Worm (Caenorhabditis elegans) whole organism, L4/young adult: ENCODE results near the gene egal-1.

Source experiments
- W03F9.2 ChIP-seq: fragments of 150-350 bp; optimal IDR thresholded peaks from 2 replicates; lab custom pipeline; 2014; ENCODE audit warnings: missing biosample characterization, missing genetic modification characterization
- dao-5 ChIP-seq: sonication (generic microtip); optimal IDR thresholded peaks from 2 replicates; lab custom pipeline; 2016; ENCODE audit warnings: missing genotype, missing genetic modification characterization, moderate library complexity, missing compliant biosample characterization
- him-1 ChIP-seq: sonication (generic microtip); optimal IDR thresholded peaks from 2 replicates; lab custom pipeline; 2016; ENCODE audit warnings: missing genotype, missing genetic modification reagents, missing genetic modification characterization, missing compliant biosample characterization

egal-1 gene

DNA sequence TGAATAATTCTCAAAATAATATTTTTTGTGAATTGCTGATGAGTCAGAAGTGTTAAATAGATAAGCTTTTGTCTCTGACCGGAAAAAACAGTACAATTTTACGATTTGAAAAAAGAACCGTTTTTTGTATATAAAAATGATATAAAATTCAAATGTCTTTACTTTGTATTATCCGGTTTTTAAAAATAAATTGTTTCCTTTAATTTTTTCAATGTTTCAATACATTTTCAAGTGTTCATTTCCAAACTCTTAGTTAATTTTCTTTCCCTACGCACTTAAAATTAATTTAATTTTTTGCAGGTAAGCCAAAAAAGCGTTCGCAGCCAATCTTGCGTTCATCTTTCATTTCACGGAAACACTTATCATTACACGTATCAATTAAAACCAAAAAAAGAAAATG lies at the start of gene egal-1:
Gene egal-1 (plus strand): TSS at position 301 of the 400 bp plus-strand sequence.
- no peak for TF ChIP-seq him-1 (tag; lab: Kevin White, UChicago)
- no peak for TF ChIP-seq W03F9.2 (tag; lab: Kevin White, UChicago)
- TF ChIP-seq dao-5 (tag; lab: Kevin White, UChicago) = no peak

DNA sequence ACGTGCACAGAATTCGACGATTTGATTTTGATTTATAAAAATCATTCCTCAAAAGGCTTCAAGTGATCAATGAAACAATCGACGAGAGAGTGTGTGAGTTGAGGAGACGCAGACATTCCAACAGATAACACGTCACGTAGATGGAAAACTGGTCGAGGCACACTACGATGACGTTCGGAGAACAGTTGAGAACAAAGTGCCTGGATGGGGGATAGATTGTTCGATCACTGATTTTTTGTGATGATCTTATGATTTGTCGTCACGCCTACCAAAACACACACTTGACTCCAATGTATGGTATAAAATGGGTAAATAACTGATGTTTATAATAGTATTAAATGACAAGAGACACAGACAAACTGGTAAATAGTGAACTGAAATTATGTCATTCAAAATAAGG lies 46.3 kb upstream of the egal-1 start:
- TF ChIP-seq dao-5 (tag; lab: Kevin White, UChicago) (no peak), W03F9.2 (tag; lab: Kevin White, UChicago) (no peak), him-1 (tag; lab: Kevin White, UChicago) (no peak)

DNA sequence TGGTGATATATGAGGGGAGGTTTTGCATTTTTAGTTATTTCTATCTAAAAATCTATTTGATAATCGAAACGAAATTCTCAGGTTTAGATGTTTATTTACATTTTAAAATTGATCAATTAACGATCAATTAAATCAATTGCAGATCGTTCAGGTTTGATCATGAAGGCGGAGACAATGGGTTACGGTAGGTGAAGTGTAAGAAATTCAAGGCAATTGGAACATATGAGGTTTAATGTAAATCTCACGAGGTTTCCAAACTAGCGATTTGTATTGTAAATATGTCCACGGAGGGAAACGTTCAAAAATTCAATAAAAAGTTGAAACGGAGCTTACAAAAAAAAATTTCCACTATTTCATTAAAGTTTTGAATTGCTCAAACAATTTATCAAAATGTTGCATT lies 45.1 kb upstream of the egal-1 start:
- no peak for TF ChIP-seq dao-5 (tag; lab: Kevin White, UChicago)
- TF ChIP-seq him-1 (tag; lab: Kevin White, UChicago) = no peak

DNA sequence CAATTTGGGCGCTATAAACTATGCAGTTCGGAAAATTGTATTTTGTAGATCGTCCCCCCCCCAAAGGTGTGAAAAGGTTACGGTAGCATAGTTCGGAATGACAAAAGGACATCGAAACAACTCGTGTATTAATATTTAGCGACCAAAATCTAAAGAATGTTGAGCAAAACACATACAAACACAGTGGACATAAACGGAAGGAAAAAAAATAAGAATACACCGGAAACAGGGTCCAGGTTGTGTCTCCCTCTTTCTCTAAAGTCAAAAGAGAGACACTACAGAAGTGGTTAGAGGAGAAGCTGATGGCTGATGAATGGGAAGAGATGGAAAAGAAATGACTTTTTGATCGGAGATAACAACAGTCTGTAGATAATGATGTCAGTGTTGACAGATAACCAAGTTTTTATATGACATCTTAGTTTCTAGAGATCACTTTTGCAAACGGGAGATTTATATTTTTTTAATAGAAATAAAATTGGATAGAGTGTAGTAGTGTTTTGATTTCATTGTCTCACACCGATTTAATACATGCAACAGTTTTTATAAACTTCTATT lies 44.3 kb upstream of the egal-1 start:
- TF ChIP-seq him-1 (tag; lab: Kevin White, UChicago) (no peak), dao-5 (tag; lab: Kevin White, UChicago) (no peak), W03F9.2 (tag; lab: Kevin White, UChicago) (no peak)

DNA sequence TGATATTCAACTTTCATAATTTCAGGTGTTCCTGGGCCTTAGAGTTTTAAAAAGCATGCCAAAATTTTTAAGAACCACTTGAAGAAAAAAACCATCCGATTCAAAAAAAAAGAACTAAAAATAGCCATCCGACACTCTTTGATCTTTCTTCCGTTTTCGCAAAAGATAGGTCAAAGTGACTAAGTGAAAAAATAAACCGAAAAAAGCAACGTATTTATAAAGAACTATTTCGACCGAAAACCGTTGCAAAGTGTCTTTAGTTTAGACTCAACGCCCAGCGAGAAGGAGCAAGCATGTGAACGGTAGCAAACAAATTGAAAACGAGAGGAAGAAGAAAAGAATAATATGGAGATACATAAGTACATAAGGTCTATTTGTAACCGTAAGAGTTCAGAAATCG lies 40.9 kb upstream of the egal-1 start:
- TF ChIP-seq W03F9.2 (tag; lab: Kevin White, UChicago) (no peak), him-1 (tag; lab: Kevin White, UChicago) (no peak), dao-5 (tag; lab: Kevin White, UChicago) (no peak)

DNA sequence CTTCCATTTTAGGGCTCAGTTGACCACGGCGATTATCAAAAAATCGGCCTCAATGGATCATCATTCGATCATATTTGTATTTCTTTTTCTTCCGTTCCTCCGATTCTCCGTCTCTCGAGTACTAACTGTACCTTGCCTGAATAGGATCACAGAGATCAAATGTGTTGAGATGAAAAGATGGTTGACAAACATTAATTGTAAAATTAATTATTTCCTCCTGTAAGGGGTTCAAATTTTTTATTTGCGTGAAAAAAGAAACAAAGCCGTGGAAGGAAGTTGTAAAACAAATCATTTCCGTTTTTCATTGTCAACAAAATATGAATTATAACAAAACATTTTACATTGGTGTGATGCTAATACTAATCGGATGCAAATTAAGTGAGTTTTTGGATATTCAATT lies 33.6 kb upstream of the egal-1 start, which contains the start of gene C31H1.2:
Gene C31H1.2 (plus strand): TSS at position 301 of the 400 bp plus-strand sequence.
- TF ChIP-seq dao-5 (tag; lab: Kevin White, UChicago) (no peak), him-1 (tag; lab: Kevin White, UChicago) (no peak), W03F9.2 (tag; lab: Kevin White, UChicago) (no peak)

DNA sequence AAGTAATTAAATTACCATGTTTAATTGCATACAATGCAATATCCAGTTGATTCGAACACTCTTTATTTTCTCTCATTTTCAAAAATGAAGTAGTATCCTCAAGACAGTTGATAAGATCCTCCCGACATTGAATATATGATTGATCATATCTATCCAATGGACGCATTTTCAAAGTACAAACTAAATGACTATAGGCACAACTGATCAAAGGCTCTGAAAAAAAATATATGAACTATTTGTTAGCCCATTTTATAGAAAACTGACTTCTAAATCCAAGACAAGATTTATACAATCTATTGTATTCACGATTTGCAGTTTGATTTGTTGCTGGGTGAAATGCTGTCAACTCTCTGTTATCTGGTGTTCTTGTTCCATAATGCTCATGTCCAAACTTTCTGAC lies 29.1 kb upstream of the egal-1 start:
- TF ChIP-seq dao-5 (tag; lab: Kevin White, UChicago) = no peak
- TF ChIP-seq him-1 (tag; lab: Kevin White, UChicago) = no peak
- TF ChIP-seq W03F9.2 (tag; lab: Kevin White, UChicago) = no peak

DNA sequence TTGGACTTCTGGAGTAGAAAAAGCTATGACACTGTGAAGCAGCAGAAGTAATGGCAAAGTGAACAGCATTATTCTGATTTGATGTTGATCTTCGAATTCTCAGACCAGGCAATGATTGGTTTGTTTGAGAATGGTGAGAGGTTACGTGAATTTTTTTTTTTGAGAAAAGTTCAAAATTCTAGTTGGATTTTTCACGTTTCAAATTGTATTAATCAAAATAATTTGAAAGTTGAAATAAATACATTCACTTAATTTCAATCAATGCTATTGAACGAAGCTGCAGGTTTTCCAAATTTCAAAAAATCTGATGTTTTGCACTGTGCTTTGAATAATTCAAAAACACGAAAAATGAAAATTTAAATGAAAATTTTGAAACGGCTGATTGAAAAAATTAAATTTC lies 27.9 kb upstream of the egal-1 start, which contains the start of gene C31H1.5:
Gene C31H1.5 (minus strand): TSS at position 101 of the 400 bp plus-strand sequence.
- TF ChIP-seq him-1 (tag; lab: Kevin White, UChicago) (no peak), W03F9.2 (tag; lab: Kevin White, UChicago) (no peak), dao-5 (tag; lab: Kevin White, UChicago) (no peak)

DNA sequence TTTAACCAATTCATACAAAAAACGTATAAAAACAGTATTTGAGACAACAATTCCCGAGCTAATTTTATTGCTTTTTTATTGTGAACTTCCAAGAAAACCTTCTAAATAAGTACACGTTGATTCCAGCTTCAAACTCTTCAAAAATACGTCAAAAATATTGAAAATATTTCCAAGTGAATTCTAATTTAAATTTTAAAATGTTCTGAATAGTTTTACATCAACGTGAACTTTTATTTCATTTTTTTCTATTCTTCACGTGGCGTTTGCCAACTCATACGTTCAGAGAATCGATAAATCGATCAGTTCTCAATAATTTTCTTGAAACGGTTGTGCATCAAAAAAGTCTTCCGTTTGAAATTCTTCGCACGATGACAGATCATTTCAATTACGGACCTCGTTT lies 27.4 kb upstream of the egal-1 start, which contains the start of gene C31H1.1:
Gene C31H1.1 (plus strand): TSS at position 301 of the 400 bp plus-strand sequence.
- TF ChIP-seq dao-5 (tag; lab: Kevin White, UChicago) (no peak), him-1 (tag; lab: Kevin White, UChicago) (no peak), W03F9.2 (tag; lab: Kevin White, UChicago) (no peak)

DNA sequence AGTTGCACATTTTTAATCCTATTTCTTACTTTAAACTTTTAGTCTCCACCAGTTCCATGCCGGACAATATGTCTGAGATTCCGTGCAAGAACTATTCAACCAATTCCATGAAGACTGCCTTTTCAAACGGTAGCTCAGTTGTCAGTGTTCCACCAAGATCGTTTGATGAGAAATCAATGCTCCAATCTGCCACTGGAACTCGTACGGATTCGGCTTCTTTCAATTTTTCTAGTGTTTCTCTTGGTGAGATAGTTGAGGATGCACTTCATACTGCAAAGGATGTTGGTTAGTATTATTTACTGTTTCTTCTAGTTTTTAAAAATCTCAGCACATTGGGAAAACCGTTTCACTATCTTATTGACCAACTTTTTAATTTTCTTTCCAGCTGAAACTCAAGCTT lies 25.0 kb upstream of the egal-1 start:
- TF ChIP-seq dao-5 (tag; lab: Kevin White, UChicago) = no peak
- no peak for TF ChIP-seq W03F9.2 (tag; lab: Kevin White, UChicago)
- TF ChIP-seq him-1 (tag; lab: Kevin White, UChicago) = no peak

DNA sequence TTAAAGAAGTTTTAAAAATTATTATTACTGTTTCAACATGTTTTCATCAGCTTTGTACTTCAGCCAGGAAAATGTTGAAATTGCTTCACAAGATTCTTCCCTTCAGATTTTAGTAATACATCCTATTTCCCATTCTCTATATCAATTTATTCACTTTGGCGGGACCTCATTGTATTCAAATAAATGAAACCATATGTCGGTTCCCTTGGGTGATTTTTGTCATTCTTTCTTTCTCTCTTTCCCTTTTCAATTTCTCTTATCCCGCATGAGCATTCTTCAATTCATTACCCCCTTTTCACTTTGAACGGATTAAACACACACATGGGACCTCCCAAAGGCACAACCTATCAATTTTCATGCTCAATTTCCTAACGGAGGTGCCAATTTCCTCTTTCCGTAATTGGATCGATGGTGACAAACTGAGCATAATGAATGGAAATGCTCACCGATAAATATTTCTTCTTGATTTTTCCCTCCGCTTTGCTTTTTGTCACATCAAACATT lies 21.0 kb upstream of the egal-1 start:
- TF ChIP-seq W03F9.2 (tag; lab: Kevin White, UChicago) (no peak), dao-5 (tag; lab: Kevin White, UChicago) (no peak), him-1 (tag; lab: Kevin White, UChicago) (no peak)

DNA sequence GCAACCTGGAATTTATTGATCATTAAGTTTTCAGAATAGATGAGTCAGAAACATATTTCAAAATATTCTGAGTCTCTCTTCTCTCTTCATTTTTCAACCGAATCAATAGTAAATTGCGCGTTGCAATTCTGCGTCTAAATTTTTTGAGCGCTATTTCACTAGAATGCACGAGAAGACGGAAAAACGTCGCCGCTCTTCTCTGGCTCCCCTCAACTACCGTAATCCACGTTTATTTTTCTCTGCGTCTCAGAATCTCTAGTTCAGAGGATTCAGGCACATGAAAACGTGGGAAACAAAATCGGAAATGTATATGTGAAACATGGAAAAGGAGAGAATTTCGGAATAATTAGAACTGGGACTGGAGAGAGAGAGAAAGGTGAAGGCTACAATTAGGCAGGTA lies 19.1 kb upstream of the egal-1 start:
- TF ChIP-seq W03F9.2 (tag; lab: Kevin White, UChicago) = no peak

DNA sequence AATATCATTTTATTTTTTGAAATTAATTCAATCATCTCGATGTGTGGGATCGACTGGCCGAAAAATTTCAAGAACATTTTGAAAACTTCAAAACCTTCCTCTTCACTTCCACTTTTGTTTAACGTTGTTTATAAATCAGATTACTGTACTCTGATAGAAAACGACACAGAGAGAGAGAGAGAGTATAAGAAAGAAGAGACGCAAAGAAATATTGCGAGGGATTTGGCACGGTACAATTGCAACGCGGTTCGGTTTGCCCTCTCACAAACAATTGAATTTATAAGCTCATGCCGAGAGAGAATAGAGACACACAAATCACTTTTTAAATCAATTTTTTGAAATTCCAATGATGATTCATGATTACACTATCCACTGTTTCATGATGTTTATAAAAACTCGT lies 18.2 kb upstream of the egal-1 start:
- no peak for TF ChIP-seq dao-5 (tag; lab: Kevin White, UChicago)
- TF ChIP-seq W03F9.2 (tag; lab: Kevin White, UChicago) = no peak
- TF ChIP-seq him-1 (tag; lab: Kevin White, UChicago) = no peak

DNA sequence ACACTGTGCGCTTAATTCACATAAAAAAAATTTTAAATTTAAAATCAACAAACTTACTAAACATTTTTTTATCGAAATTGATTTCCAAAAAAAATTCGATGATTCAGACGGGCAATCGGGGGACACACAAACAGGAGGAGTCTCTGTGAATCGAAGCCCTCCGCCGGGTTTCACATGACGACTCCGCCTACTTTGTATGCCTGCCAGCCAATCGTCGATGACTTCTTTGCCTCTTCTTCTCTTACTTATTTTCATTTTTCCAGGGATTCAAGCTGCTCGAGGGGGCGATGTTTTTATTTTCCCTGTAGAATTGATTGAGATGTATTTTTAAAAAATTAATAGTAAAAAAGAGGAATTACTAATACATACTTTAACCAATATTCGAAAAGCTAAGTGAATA lies 17.7 kb upstream of the egal-1 start, which contains the start of gene lntl-1:
Gene lntl-1 (minus strand): TSS at position 185 of the 400 bp plus-strand sequence.
- TF ChIP-seq W03F9.2 (tag; lab: Kevin White, UChicago) = no peak
